Fruit fly (Drosophila melanogaster) whole organism, embryonic: ENCODE data around the gene mib1.

ENCODE experiments used
- Bgb ChIP-seq: fragments of 200-800 bp; sonication (Bioruptor generic); IDR thresholded peaks from 2 replicates; pipeline ENCODE4 v1.3.6; 2022; ENCODE audit warnings: missing biosample characterization, missing genetic modification characterization; ENCODE audit not compliant: partially characterized antibody
- BtbVII ChIP-seq: fragments of 200-800 bp; sonication (Bioruptor generic); optimal IDR thresholded peaks from 3 replicates; lab custom pipeline; 2017; ENCODE audit warnings: missing biosample characterization, mild to moderate bottlenecking, missing genetic modification characterization
- CG10147 ChIP-seq: fragments of 200-800 bp; sonication (Bioruptor generic); optimal IDR thresholded peaks from 2 replicates; lab custom pipeline; 2019; ENCODE audit warnings: missing biosample characterization, mild to moderate bottlenecking, missing genetic modification characterization, moderate library complexity
- CG11504 ChIP-seq: fragments of 200-800 bp; sonication (Bioruptor generic); optimal IDR thresholded peaks from 3 replicates; lab custom pipeline; 2019; ENCODE audit warnings: missing biosample characterization, mild to moderate bottlenecking, missing genetic modification characterization, moderate library complexity
- CG12155 ChIP-seq: fragments of 200-800 bp; sonication (Bioruptor generic); optimal IDR thresholded peaks from 3 replicates; lab custom pipeline; 2016; ENCODE audit warnings: missing biosample characterization, missing genetic modification characterization
- CG12236 ChIP-seq: fragments of 200-800 bp; sonication (Bioruptor generic); optimal IDR thresholded peaks from 2 replicates; lab custom pipeline; 2016; ENCODE audit warnings: missing biosample characterization, missing genetic modification characterization
- CG13123 ChIP-seq: fragments of 200-800 bp; sonication (Bioruptor generic); optimal IDR thresholded peaks from 2 replicates; lab custom pipeline; 2016; ENCODE audit warnings: missing biosample characterization, missing genetic modification characterization
- CG17361 ChIP-seq: fragments of 200-800 bp; sonication (Bioruptor generic); IDR thresholded peaks from 3 replicates; pipeline ENCODE4 v1.3.6; 2022; ENCODE audit warnings: missing biosample characterization, missing genetic modification characterization
- CG2129 ChIP-seq: fragments of 200-800 bp; sonication (Bioruptor generic); IDR thresholded peaks from 2 replicates; pipeline ENCODE4 v1.3.6; 2022; ENCODE audit warnings: missing biosample characterization, missing genetic modification characterization; ENCODE audit not compliant: partially characterized antibody
- CG31365 ChIP-seq: fragments of 200-800 bp; sonication (Bioruptor generic); optimal IDR thresholded peaks from 2 replicates; lab custom pipeline; 2018; ENCODE audit warnings: missing biosample characterization, mild to moderate bottlenecking, missing genetic modification characterization
- CG3163 ChIP-seq: fragments of 200-800 bp; sonication (Bioruptor generic); optimal IDR thresholded peaks from 3 replicates; lab custom pipeline; 2016; ENCODE audit warnings: missing biosample characterization, missing genetic modification characterization
- CG4707 ChIP-seq: fragments of 200-800 bp; sonication (Bioruptor generic); optimal IDR thresholded peaks from 2 replicates; lab custom pipeline; 2018; ENCODE audit warnings: missing biosample characterization, mild to moderate bottlenecking, missing genetic modification characterization, moderate library complexity
- CG5245 ChIP-seq: fragments of 200-800 bp; sonication (Bioruptor generic); optimal IDR thresholded peaks from 3 replicates; lab custom pipeline; 2016; ENCODE audit warnings: missing biosample characterization, missing genetic modification characterization
- CG6175 ChIP-seq: fragments of 200-800 bp; sonication (Bioruptor generic); IDR thresholded peaks from 3 replicates; pipeline ENCODE4 v1.3.6; 2022; ENCODE audit warnings: missing biosample characterization, missing genetic modification characterization
- CG6272 ChIP-seq: fragments of 200-800 bp; sonication (Bioruptor generic); IDR thresholded peaks from 2 replicates; pipeline ENCODE4 v1.3.6; 2022; ENCODE audit warnings: missing biosample characterization, missing genetic modification characterization
- CG7928 ChIP-seq: fragments of 200-800 bp; sonication (Bioruptor generic); optimal IDR thresholded peaks from 2 replicates; lab custom pipeline; 2017; ENCODE audit warnings: missing biosample characterization, mild to moderate bottlenecking, missing genetic modification characterization
- CG8924 ChIP-seq: fragments of 200-800 bp; optimal IDR thresholded peaks from 3 replicates; lab custom pipeline; 2019; ENCODE audit warnings: missing biosample characterization, mild to moderate bottlenecking, missing genetic modification characterization, moderate library complexity
- CG9727 ChIP-seq: fragments of 200-800 bp; sonication (Bioruptor generic); optimal IDR thresholded peaks from 3 replicates; lab custom pipeline; 2017; ENCODE audit warnings: missing biosample characterization, mild to moderate bottlenecking, missing genetic modification characterization
- Dad ChIP-seq: fragments of 200-800 bp; sonication (Bioruptor generic); optimal IDR thresholded peaks from 3 replicates; lab custom pipeline; 2016; ENCODE audit warnings: missing biosample characterization, missing genetic modification characterization
- Dfd ChIP-seq, 2 experiments: fragments of >200 bp; optimal IDR thresholded peaks; 2 replicates each; lab custom pipeline; 2017; ENCODE audit warnings: missing biosample characterization in 2 of 2, missing genetic modification characterization in 2 of 2
- Doc2 ChIP-seq: fragments of 200-800 bp; sonication (Bioruptor generic); IDR thresholded peaks from 2 replicates; pipeline ENCODE4 v1.3.6; 2022; ENCODE audit warnings: missing biosample characterization, missing genetic modification characterization
- Fer1 ChIP-seq: fragments of 200-800 bp; sonication (Bioruptor generic); optimal IDR thresholded peaks from 2 replicates; lab custom pipeline; 2017; ENCODE audit warnings: missing biosample characterization, mild to moderate bottlenecking, missing genetic modification characterization
- Gsc ChIP-seq: fragments of 200-800 bp; sonication (Bioruptor generic); IDR thresholded peaks from 2 replicates; pipeline ENCODE4 v1.3.6; 2022; ENCODE audit warnings: missing biosample characterization, missing genetic modification characterization
- Gug ChIP-seq: fragments of 200-800 bp; sonication (Bioruptor generic); IDR thresholded peaks from 4 replicates; pipeline ENCODE4 v1.3.6; 2022; ENCODE audit warnings: missing biosample characterization, missing genetic modification characterization
- HLH54F ChIP-seq: fragments of 200-800 bp; sonication (Bioruptor generic); optimal IDR thresholded peaks from 3 replicates; lab custom pipeline; 2016; ENCODE audit warnings: missing biosample characterization, missing genetic modification characterization
- Hmr ChIP-seq: fragments of 200-800 bp; sonication (Bioruptor generic); optimal IDR thresholded peaks from 3 replicates; lab custom pipeline; 2017; ENCODE audit warnings: mild to moderate bottlenecking, missing biosample characterization, missing genetic modification reagents, missing genetic modification characterization
- Hmx ChIP-seq: fragments of 200-800 bp; sonication (Bioruptor generic); optimal IDR thresholded peaks from 2 replicates; lab custom pipeline; 2016; ENCODE audit warnings: missing biosample characterization, missing genetic modification characterization
- Hr78 ChIP-seq, 2 experiments: fragments of 200-800 bp in 1 of 2; fragments of >200 bp in 1 of 2; sonication (Bioruptor generic) in 1 of 2; optimal IDR thresholded peaks; 2 replicates each; lab custom pipeline; 2017 to 2019; ENCODE audit warnings: missing biosample characterization in 2 of 2, missing genetic modification characterization in 2 of 2, mild to moderate bottlenecking in 1 of 2, moderate library complexity in 1 of 2
- Meics ChIP-seq: fragments of 200-800 bp; sonication (Bioruptor generic); optimal IDR thresholded peaks from 2 replicates; lab custom pipeline; 2017; ENCODE audit warnings: missing biosample characterization, mild to moderate bottlenecking, missing genetic modification characterization
- Neu2 ChIP-seq: fragments of 200-800 bp; sonication (Bioruptor generic); optimal IDR thresholded peaks from 3 replicates; lab custom pipeline; 2016; ENCODE audit warnings: missing biosample characterization, missing genetic modification characterization, borderline replicate concordance
- TFAM ChIP-seq: fragments of 200-800 bp; sonication (Bioruptor generic); optimal IDR thresholded peaks from 2 replicates; lab custom pipeline; 2017; ENCODE audit warnings: missing biosample characterization, missing genetic modification characterization, inconsistent platforms
- ab ChIP-seq: fragments of 200-800 bp; sonication (Bioruptor generic); optimal IDR thresholded peaks from 2 replicates; lab custom pipeline; 2016; ENCODE audit warnings: missing biosample characterization, missing genetic modification characterization
- cwo ChIP-seq: fragments of 200-800 bp; sonication (Bioruptor generic); optimal IDR thresholded peaks from 3 replicates; lab custom pipeline; 2017; ENCODE audit warnings: missing biosample characterization, missing genetic modification characterization, mild to moderate bottlenecking, moderate library complexity, missing genetic modification reagents
- dan ChIP-seq: fragments of 200-800 bp; sonication (Bioruptor generic); IDR thresholded peaks from 2 replicates; pipeline ENCODE4 v1.3.6; 2022; ENCODE audit warnings: missing biosample characterization, missing genetic modification characterization
- dm ChIP-seq: fragments of 200-800 bp; sonication (Bioruptor generic); optimal IDR thresholded peaks from 3 replicates; lab custom pipeline; 2016; ENCODE audit warnings: missing biosample characterization, missing genetic modification characterization
- eyg ChIP-seq: fragments of 200-800 bp; sonication (Bioruptor generic); optimal IDR thresholded peaks from 3 replicates; lab custom pipeline; 2016; ENCODE audit warnings: missing biosample characterization, missing genetic modification characterization
- fd64A ChIP-seq: fragments of 200-800 bp; sonication (Bioruptor generic); optimal IDR thresholded peaks from 3 replicates; lab custom pipeline; 2018; ENCODE audit warnings: missing biosample characterization, mild to moderate bottlenecking, missing genetic modification characterization
- gem ChIP-seq: fragments of 200-800 bp; sonication (Bioruptor generic); optimal IDR thresholded peaks from 2 replicates; lab custom pipeline; 2019; ENCODE audit warnings: missing biosample characterization, mild to moderate bottlenecking, missing genetic modification characterization, moderate library complexity
- grau ChIP-seq: fragments of 200-800 bp; optimal IDR thresholded peaks from 3 replicates; lab custom pipeline; 2019; ENCODE audit warnings: missing biosample characterization, mild to moderate bottlenecking, missing genetic modification characterization, moderate library complexity
- gsb ChIP-seq: fragments of 200-800 bp; sonication (Bioruptor generic); IDR thresholded peaks from 2 replicates; pipeline ENCODE4 v1.3.6; 2022; ENCODE audit warnings: missing biosample characterization, missing genetic modification characterization
- hkb ChIP-seq, 2 experiments: fragments of 200-800 bp in 1 of 2; fragments of >200 bp in 1 of 2; sonication (Bioruptor generic) in 1 of 2; IDR thresholded peaks in 1 of 2; optimal IDR thresholded peaks in 1 of 2; 2 replicates each; pipeline versions ENCODE4 v1.3.6 to Lab custom; 2017 to 2022; ENCODE audit warnings: missing biosample characterization in 1 of 2, missing genetic modification characterization in 1 of 2
- luna ChIP-seq: fragments of 200-800 bp; sonication (Bioruptor generic); optimal IDR thresholded peaks from 2 replicates; lab custom pipeline; 2016; ENCODE audit warnings: missing biosample characterization, missing genetic modification characterization
- nerfin-1 ChIP-seq: fragments of 200-800 bp; sonication (Bioruptor generic); optimal IDR thresholded peaks from 3 replicates; lab custom pipeline; 2019; ENCODE audit warnings: missing biosample characterization, mild to moderate bottlenecking, missing genetic modification characterization, moderate library complexity
- org-1 ChIP-seq: fragments of 200-800 bp; sonication (Bioruptor generic); optimal IDR thresholded peaks from 2 replicates; lab custom pipeline; 2017; ENCODE audit warnings: missing biosample characterization, missing genetic modification characterization
- prd ChIP-seq, 3 experiments: fragments of >200 bp in 2 of 3; fragments of 200-800 bp in 1 of 3; sonication (Bioruptor generic) in 1 of 3; optimal IDR thresholded peaks in 2 of 3; IDR thresholded peaks in 1 of 3; 2 replicates in 2 of 3; 3 replicates in 1 of 3; pipeline versions ENCODE4 v1.3.6 to Lab custom; 2017 to 2022; ENCODE audit warnings: missing biosample characterization in 1 of 3, missing genetic modification characterization in 1 of 3
- ranshi ChIP-seq: fragments of 200-800 bp; sonication (Bioruptor generic); IDR thresholded peaks from 2 replicates; pipeline ENCODE4 v1.3.6; 2022; ENCODE audit warnings: missing biosample characterization, missing genetic modification characterization
- ro ChIP-seq: fragments of 200-800 bp; sonication (Bioruptor generic); IDR thresholded peaks from 2 replicates; pipeline ENCODE4 v1.3.6; 2022; ENCODE audit warnings: missing biosample characterization, missing genetic modification characterization
- sc ChIP-seq, 3 experiments: fragments of >200 bp in 2 of 3; fragments of 200-800 bp in 1 of 3; sonication (Bioruptor generic) in 1 of 3; optimal IDR thresholded peaks; 2 replicates in 2 of 3; 3 replicates in 1 of 3; lab custom pipeline; 2017; ENCODE audit warnings: mild to moderate bottlenecking in 1 of 3, missing biosample characterization in 1 of 3, missing genetic modification characterization in 1 of 3, missing genetic modification reagents in 1 of 3
- shn ChIP-seq: fragments of 200-800 bp; sonication (Bioruptor generic); optimal IDR thresholded peaks from 3 replicates; lab custom pipeline; 2016; ENCODE audit warnings: missing biosample characterization, missing genetic modification characterization
- sna ChIP-seq: fragments of 200-800 bp; sonication (Bioruptor generic); IDR thresholded peaks from 2 replicates; pipeline ENCODE4 v1.3.6; 2022; ENCODE audit warnings: missing biosample characterization, missing genetic modification characterization; ENCODE audit not compliant: partially characterized antibody

mib1 gene

DNA sequence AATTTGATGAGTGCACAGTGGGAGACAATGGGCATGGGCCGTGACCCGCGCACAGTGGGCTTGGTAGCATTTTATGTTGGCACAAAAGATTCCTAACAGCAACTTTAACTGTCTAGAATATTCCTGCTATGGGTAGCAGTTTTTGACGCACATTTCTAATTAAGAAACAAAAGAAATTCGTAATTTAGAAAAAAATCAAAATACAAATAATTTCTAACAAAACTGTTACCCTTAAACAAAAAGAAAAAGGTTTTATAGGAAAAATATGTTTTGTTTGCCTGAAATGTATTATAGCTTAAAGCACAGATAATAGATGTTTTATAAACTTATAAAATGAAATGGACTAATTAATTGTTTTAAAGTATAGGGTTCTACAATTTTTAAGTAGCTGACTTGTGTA, 5.3 kb upstream of the mib1 start (continued):
- TF ChIP-seq sc (optimal IDR thresholded peaks at IDR 0.05; lab: Kevin White, UChicago) (no peak), sc (GFP tag; optimal IDR thresholded peaks at IDR 0.05; lab: Kevin White, UChicago) (no peak), Hmx (no peak), nerfin-1 (tag; lab: Kevin White, UChicago) (no peak), Dfd (GFP tag; optimal IDR thresholded peaks at IDR 0.05; lab: Kevin White, UChicago) (no peak), Doc2 (GFP tag; lab: Robert Waterston, UW) (no peak), CG5245 (GFP tag; lab: Kevin White, UChicago) (no peak), Hmr (GFP tag; lab: Kevin White, UChicago) (no peak), sna (GFP tag; lab: Robert Waterston, UW) (no peak), CG12155 (GFP tag; lab: Kevin White, UChicago) (no peak), org-1 (GFP tag; lab: Kevin White, UChicago) (no peak), CG7928 (GFP tag; lab: Kevin White, UChicago) (no peak), Meics (GFP tag; lab: Kevin White, UChicago) (no peak), CG6175 (GFP tag; lab: Robert Waterston, UW) (no peak), eyg (no peak), Fer1 (GFP tag; lab: Kevin White, UChicago) (no peak), ranshi (GFP tag; lab: Robert Waterston, UW) (no peak), HLH54F (GFP tag; lab: Kevin White, UChicago) (no peak), luna (GFP tag; lab: Kevin White, UChicago) (no peak), CG6272 (GFP tag; lab: Robert Waterston, UW) (no peak), BtbVII (GFP tag; lab: Kevin White, UChicago) (no peak), ro (GFP tag; lab: Robert Waterston, UW) (no peak), gsb (GFP tag; lab: Robert Waterston, UW) (no peak), Gug (0 out of 4 replicates have a peak, but pooled peaks have one; percentile 12), Dad (GFP tag; lab: Kevin White, UChicago) (no peak), gem (peak; percentile 16), cwo (GFP tag; lab: Kevin White, UChicago) (no peak), dan (GFP tag; lab: Robert Waterston, UW) (no peak), CG12236 (GFP tag; lab: Kevin White, UChicago) (no peak), hkb (optimal IDR thresholded peaks at IDR 0.05; lab: Kevin White, UChicago) (no peak), hkb (GFP tag; IDR thresholded peaks at IDR 0.05; lab: Robert Waterston, UW) (no peak), dm (GFP tag; lab: Kevin White, UChicago) (no peak), prd (optimal IDR thresholded peaks at IDR 0.05; lab: Kevin White, UChicago) (no peak), prd (GFP tag; IDR thresholded peaks at IDR 0.05; lab: Robert Waterston, UW) (peak; percentile 29; the same call in 1 of the 3 replicates), fd64A (GFP tag; lab: Kevin White, UChicago) (no peak), CG4707 (GFP tag; lab: Kevin White, UChicago) (peak; percentile 67), CG3163 (no peak), CG8924 (no peak), ab (no peak), grau (tag; lab: Kevin White, UChicago) (no peak), CG13123 (no peak), Gsc (GFP tag; lab: Robert Waterston, UW) (no peak), Bgb (GFP tag; lab: Robert Waterston, UW) (no peak), CG17361 (GFP tag; lab: Robert Waterston, UW) (peak; percentile 70; the same call in 2 of the 3 replicates), CG9727 (GFP tag; lab: Kevin White, UChicago) (peak; percentile 23), Hr78 (GFP tag; optimal IDR thresholded peaks at IDR 0.05; lab: Kevin White, UChicago) (no peak), CG11504 (tag; lab: Kevin White, UChicago) (peak; percentile 17), TFAM (GFP tag; lab: Kevin White, UChicago) (no peak), CG2129 (no peak), shn (no peak), CG31365 (tag; lab: Kevin White, UChicago) (no peak), CG10147 (GFP tag; lab: Kevin White, UChicago) (no peak), Neu2 (GFP tag; lab: Kevin White, UChicago) (no peak)
